Worm (Caenorhabditis elegans) whole organism, L1 larva: ENCODE data around the gene mff-1.

Experiments used
- C16A3.4 ChIP-seq: fragments of 150-350 bp; optimal IDR thresholded peaks from 2 replicates; lab custom pipeline; 2014; ENCODE audit warnings: missing biosample characterization, missing genetic modification characterization
- C34B4.2 ChIP-seq: sonication (generic microtip); optimal IDR thresholded peaks from 2 replicates; lab custom pipeline; 2017; ENCODE audit warnings: mild to moderate bottlenecking, missing genetic modification characterization, missing compliant biosample characterization
- Y116A8C.19 ChIP-seq: sonication (generic microtip); optimal IDR thresholded peaks from 2 replicates; lab custom pipeline; 2016; ENCODE audit warnings: missing compliant biosample characterization, missing genetic modification characterization, borderline replicate concordance
- aha-1 ChIP-seq: fragments of 150-350 bp; optimal IDR thresholded peaks from 2 replicates; lab custom pipeline; 2014; ENCODE audit warnings: missing biosample characterization, missing genetic modification characterization
- alr-1 ChIP-seq: fragments of 200-800 bp; sonication (Bioruptor generic); optimal IDR thresholded peaks from 2 replicates; lab custom pipeline; 2018; ENCODE audit warnings: borderline replicate concordance, mild to moderate bottlenecking, missing genetic modification characterization, missing compliant biosample characterization
- aly-2 ChIP-seq: fragments of 150-350 bp; optimal IDR thresholded peaks from 2 replicates; lab custom pipeline; 2014; ENCODE audit warnings: missing biosample characterization, missing genetic modification characterization
- ama-1 ChIP-seq: fragments of 150-350 bp; optimal IDR thresholded peaks from 2 replicates; lab custom pipeline; 2014
- blmp-1 ChIP-seq: fragments of 150-350 bp; optimal IDR thresholded peaks from 2 replicates; lab custom pipeline; 2014; ENCODE audit warnings: missing biosample characterization, missing genetic modification characterization
- ceh-82 ChIP-seq, 3 experiments: fragments of 150-350 bp in 1 of 3; sonication (generic microtip) in 2 of 3; optimal IDR thresholded peaks; 2 replicates each; lab custom pipeline; 2014 to 2017; ENCODE audit warnings: missing biosample characterization in 3 of 3, missing genetic modification characterization in 3 of 3
- ceh-88 ChIP-seq: fragments of 200-800 bp; sonication (Bioruptor generic); IDR thresholded peaks from 2 replicates; pipeline ENCODE4 v1.3.6; 2022; ENCODE audit warnings: missing genetic modification characterization, missing compliant biosample characterization
- ceh-90 ChIP-seq: sonication (generic microtip); optimal IDR thresholded peaks from 2 replicates; lab custom pipeline; 2016; ENCODE audit warnings: missing genetic modification characterization, missing compliant biosample characterization
- ces-1 ChIP-seq: fragments of 150-350 bp; optimal IDR thresholded peaks from 2 replicates; lab custom pipeline; 2014; ENCODE audit warnings: missing biosample characterization, missing genetic modification reagents, missing genetic modification characterization
- efl-1 ChIP-seq, 4 experiments: fragments of 150-350 bp; optimal IDR thresholded peaks in 3 of 4; peaks in 1 of 4; 1 replicate in 1 of 4; 2 replicates in 3 of 4; lab custom pipeline; 2014; ENCODE audit warnings: missing biosample characterization in 2 of 4, missing genetic modification characterization in 2 of 4, missing genetic modification reagents in 2 of 4
- efl-3 ChIP-seq: fragments of 200-800 bp; sonication (Bioruptor generic); optimal IDR thresholded peaks from 2 replicates; lab custom pipeline; 2018; ENCODE audit warnings: mild to moderate bottlenecking, missing genetic modification characterization, missing compliant biosample characterization
- egl-27 ChIP-seq, 2 experiments: fragments of 150-350 bp in 1 of 2; sonication (generic microtip); optimal IDR thresholded peaks; 3 replicates each; lab custom pipeline; 2017 to 2018; ENCODE audit warnings: missing biosample characterization in 2 of 2, missing genetic modification characterization in 2 of 2, missing genetic modification reagents in 2 of 2
- elt-3 ChIP-seq, 6 experiments: fragments of 150-350 bp in 1 of 6; sonication (generic microtip); optimal IDR thresholded peaks; 2 replicates each; lab custom pipeline; 2017 to 2018; ENCODE audit warnings: missing biosample characterization in 6 of 6, missing genetic modification characterization in 6 of 6, inconsistent platforms in 1 of 6
- fkh-10 ChIP-seq: sonication (generic microtip); optimal IDR thresholded peaks from 2 replicates; lab custom pipeline; 2017; ENCODE audit warnings: missing biosample characterization, missing genetic modification reagents, missing genetic modification characterization
- fkh-4 ChIP-seq: sonication (generic microtip); optimal IDR thresholded peaks from 2 replicates; lab custom pipeline; 2016; ENCODE audit warnings: missing compliant biosample characterization, missing genetic modification characterization, borderline replicate concordance
- fos-1 ChIP-seq: fragments of 150-350 bp; optimal IDR thresholded peaks from 2 replicates; lab custom pipeline; 2014; ENCODE audit warnings: missing biosample characterization, missing genetic modification characterization
- grh-1 ChIP-seq: fragments of 200-800 bp; sonication (Bioruptor generic); IDR thresholded peaks from 2 replicates; pipeline ENCODE4 v1.3.6; 2022; ENCODE audit warnings: missing genetic modification reagents, missing genetic modification characterization, missing compliant biosample characterization
- hlh-17 ChIP-seq: fragments of 200-800 bp; sonication (Bioruptor generic); optimal IDR thresholded peaks from 2 replicates; lab custom pipeline; 2018; ENCODE audit warnings: missing genetic modification characterization, mild to moderate bottlenecking, missing compliant biosample characterization, moderate library complexity, borderline replicate concordance
- isw-1 ChIP-seq: fragments of 200-800 bp; sonication (Bioruptor generic); IDR thresholded peaks from 2 replicates; pipeline ENCODE4 v1.3.6; 2022; ENCODE audit warnings: missing genetic modification characterization, missing compliant biosample characterization
- lin-13 ChIP-seq: fragments of 150-350 bp; optimal IDR thresholded peaks from 2 replicates; lab custom pipeline; 2014; ENCODE audit warnings: missing biosample characterization, missing genetic modification reagents, missing genetic modification characterization
- lin-14 ChIP-seq: fragments of 200-800 bp; sonication (Bioruptor generic); optimal IDR thresholded peaks from 2 replicates; lab custom pipeline; 2018; ENCODE audit warnings: mild to moderate bottlenecking, missing genetic modification characterization, moderate library complexity, missing compliant biosample characterization
- lin-15B ChIP-seq: fragments of 150-350 bp; sonication (generic microtip); optimal IDR thresholded peaks from 3 replicates; lab custom pipeline; 2014; ENCODE audit warnings: missing biosample characterization, missing genetic modification characterization
- lin-35 ChIP-seq, 2 experiments: fragments of 150-350 bp; optimal IDR thresholded peaks; 2 replicates each; lab custom pipeline; 2014; ENCODE audit warnings: missing biosample characterization in 2 of 2, missing genetic modification characterization in 2 of 2, missing genetic modification reagents in 2 of 2
- lir-3 ChIP-seq: sonication (generic microtip); optimal IDR thresholded peaks from 2 replicates; lab custom pipeline; 2016; ENCODE audit warnings: mild to moderate bottlenecking, missing genetic modification characterization, moderate library complexity, missing compliant biosample characterization; ENCODE audit not compliant: poor library complexity
- lsy-2 ChIP-seq, 2 experiments: fragments of 150-350 bp; optimal IDR thresholded peaks; 2 replicates each; lab custom pipeline; 2014; ENCODE audit warnings: missing biosample characterization in 2 of 2, missing genetic modification characterization in 2 of 2
- mab-9 ChIP-seq: fragments of 200-800 bp; sonication (Bioruptor generic); IDR thresholded peaks from 2 replicates; pipeline ENCODE4 v1.3.6; 2022; ENCODE audit warnings: missing genetic modification reagents, missing genetic modification characterization, missing compliant biosample characterization
- mdl-1 ChIP-seq, 2 experiments: fragments of 150-350 bp; optimal IDR thresholded peaks; 2 replicates each; lab custom pipeline; 2014 to 2017; ENCODE audit warnings: missing biosample characterization in 2 of 2, missing genetic modification characterization in 2 of 2, inconsistent platforms in 1 of 2
- mep-1 ChIP-seq: fragments of 150-350 bp; optimal IDR thresholded peaks from 2 replicates; lab custom pipeline; 2014; ENCODE audit warnings: missing biosample characterization, missing genetic modification characterization
- nhr-12 ChIP-seq: sonication (generic microtip); optimal IDR thresholded peaks from 2 replicates; lab custom pipeline; 2017; ENCODE audit warnings: missing biosample characterization, missing genetic modification characterization
- nhr-19 ChIP-seq: fragments of 200-800 bp; sonication (Bioruptor generic); conservative IDR thresholded peaks from 2 replicates; pipeline ENCODE4 v1.3.6; 2022; ENCODE audit warnings: missing genetic modification characterization, missing compliant biosample characterization
- nhr-20 ChIP-seq: sonication (generic microtip); optimal IDR thresholded peaks from 2 replicates; lab custom pipeline; 2016; ENCODE audit warnings: mild to moderate bottlenecking, missing genetic modification characterization, missing compliant biosample characterization
- nhr-28 ChIP-seq: fragments of 150-350 bp; optimal IDR thresholded peaks from 2 replicates; lab custom pipeline; 2014; ENCODE audit warnings: missing biosample characterization, missing genetic modification characterization
- nhr-47 ChIP-seq: sonication (generic microtip); optimal IDR thresholded peaks from 2 replicates; lab custom pipeline; 2016; ENCODE audit warnings: mild to moderate bottlenecking, missing genetic modification characterization, moderate library complexity, missing compliant biosample characterization
- nhr-76 ChIP-seq: sonication (generic microtip); optimal IDR thresholded peaks from 2 replicates; lab custom pipeline; 2017; ENCODE audit warnings: missing biosample characterization, missing genetic modification characterization
- nhr-77 ChIP-seq: fragments of 150-350 bp; optimal IDR thresholded peaks from 2 replicates; lab custom pipeline; 2014; ENCODE audit warnings: missing biosample characterization, missing genetic modification characterization
- nhr-85 ChIP-seq: sonication (generic microtip); peaks from one replicate; lab custom pipeline; 2016; ENCODE audit warnings: missing genetic modification characterization, inconsistent platforms, missing compliant biosample characterization
- nhr-90 ChIP-seq: sonication (generic microtip); optimal IDR thresholded peaks from 2 replicates; lab custom pipeline; 2016; ENCODE audit warnings: mild to moderate bottlenecking, missing genetic modification characterization, missing compliant biosample characterization; ENCODE audit not compliant: poor library complexity
- pag-3 ChIP-seq: sonication (generic microtip); optimal IDR thresholded peaks from 2 replicates; lab custom pipeline; 2017; ENCODE audit warnings: missing genetic modification characterization, mild to moderate bottlenecking, missing compliant biosample characterization, antibody characterized with exemption, borderline replicate concordance; ENCODE audit not compliant: insufficient read depth
- snpc-4 ChIP-seq: fragments of 150-350 bp; optimal IDR thresholded peaks from 2 replicates; lab custom pipeline; 2014; ENCODE audit warnings: missing biosample characterization, missing genetic modification characterization
- snu-23 ChIP-seq: sonication (generic microtip); optimal IDR thresholded peaks from 2 replicates; lab custom pipeline; 2016; ENCODE audit warnings: missing genetic modification characterization, missing compliant biosample characterization
- sox-4 ChIP-seq: sonication (generic microtip); optimal IDR thresholded peaks from 2 replicates; lab custom pipeline; 2016; ENCODE audit warnings: missing genetic modification characterization, missing compliant biosample characterization
- sptf-1 ChIP-seq: fragments of 150-350 bp; optimal IDR thresholded peaks from 2 replicates; lab custom pipeline; 2014; ENCODE audit warnings: missing biosample characterization, missing genetic modification characterization
- tlp-1 ChIP-seq: fragments of 150-350 bp; optimal IDR thresholded peaks from 2 replicates; lab custom pipeline; 2014; ENCODE audit warnings: missing biosample characterization, missing genetic modification characterization
- unc-86 ChIP-seq: sonication (generic microtip); optimal IDR thresholded peaks from 2 replicates; lab custom pipeline; 2016; ENCODE audit warnings: missing genetic modification characterization, missing compliant biosample characterization
- unc-98 ChIP-seq: fragments of 200-800 bp; sonication (Bioruptor generic); IDR thresholded peaks from 2 replicates; pipeline ENCODE4 v1.3.6; 2022; ENCODE audit warnings: missing genetic modification characterization, missing compliant biosample characterization
- vab-15 ChIP-seq: sonication (generic microtip); optimal IDR thresholded peaks from 2 replicates; lab custom pipeline; 2017; ENCODE audit warnings: missing genotype, mild to moderate bottlenecking, missing genetic modification characterization, missing compliant biosample characterization
- xbp-1 ChIP-seq: sonication (generic microtip); optimal IDR thresholded peaks from 2 replicates; lab custom pipeline; 2016; ENCODE audit warnings: missing genetic modification characterization, missing compliant biosample characterization
- zag-1 ChIP-seq: fragments of 150-350 bp; optimal IDR thresholded peaks from 2 replicates; lab custom pipeline; 2014; ENCODE audit warnings: missing biosample characterization, missing genetic modification characterization
- zip-4 ChIP-seq: fragments of 200-800 bp; sonication (Bioruptor generic); optimal IDR thresholded peaks from 2 replicates; lab custom pipeline; 2018; ENCODE audit warnings: mild to moderate bottlenecking, missing genetic modification characterization, moderate library complexity, missing compliant biosample characterization
- ztf-4 ChIP-seq: fragments of 150-350 bp; optimal IDR thresholded peaks from 2 replicates; lab custom pipeline; 2014; ENCODE audit warnings: missing biosample characterization, missing genetic modification characterization

mff-1 gene

ce11 chrX:13009645-13010044, 22.6 kb upstream of the mff-1 start:
- TF ChIP-seq nhr-28 (no peak), ceh-90 (tag; lab: Kevin White, UChicago) (no peak), mep-1 (tag; lab: Kevin White, UChicago) (peak; percentile 70), hlh-17 (GFP tag; lab: Kevin White, UChicago) (no peak), sox-4 (tag; lab: Kevin White, UChicago) (no peak), ztf-4 (tag; lab: Kevin White, UChicago) (no peak), mab-9 (GFP tag; lab: Robert Waterston, UW) (no peak), nhr-19 (GFP tag; lab: Robert Waterston, UW) (peak; percentile 16; the same call in 1 of the 2 replicates), xbp-1 (tag; lab: Kevin White, UChicago) (no peak), blmp-1 (tag; lab: Kevin White, UChicago) (peak; percentile 98), nhr-76 (no peak), nhr-47 (tag; lab: Kevin White, UChicago) (no peak), zag-1 (tag; lab: Kevin White, UChicago) (no peak), ceh-88 (GFP tag; lab: Robert Waterston, UW) (no peak), isw-1 (no peak), snu-23 (peak; percentile 51), nhr-85 (tag; lab: Kevin White, UChicago) (peak; percentile 91), nhr-77 (no peak), mdl-1 (tag; optimal IDR thresholded peaks at IDR 0.05; lab: Kevin White, UChicago) (peak in 1 of 2 experiments; percentile 19), unc-98 (GFP tag; lab: Robert Waterston, UW) (no peak), lsy-2 (tag; optimal IDR thresholded peaks at IDR 0.05; lab: Kevin White, UChicago) (peak in 1 of 2 experiments; percentile 44), unc-86 (tag; lab: Kevin White, UChicago) (no peak), aha-1 (tag; lab: Kevin White, UChicago) (no peak), pag-3 (tag; lab: Kevin White, UChicago) (no peak), grh-1 (peak; percentile 79), nhr-20 (peak; percentile 64), tlp-1 (tag; lab: Kevin White, UChicago) (no peak), fkh-10 (GFP tag; lab: Kevin White, UChicago) (no peak), egl-27 (tag; optimal IDR thresholded peaks at IDR 0.05; lab: Kevin White, UChicago) (no peak), efl-1 (optimal IDR thresholded peaks at IDR 0.05; lab: Kevin White, UChicago) (no peak), efl-1 (GFP tag; optimal IDR thresholded peaks at IDR 0.05 in 1 of 2; lab: Kevin White, UChicago) (peak in 1 of 2 experiments; percentile 82), lin-14 (GFP tag; lab: Kevin White, UChicago) (peak; percentile 78), aly-2 (tag; lab: Kevin White, UChicago) (no peak), lin-13 (no peak), vab-15 (tag; lab: Kevin White, UChicago) (no peak), snpc-4 (tag; lab: Kevin White, UChicago) (no peak), elt-3 (tag; optimal IDR thresholded peaks at IDR 0.05; lab: Kevin White, UChicago) (peak in 4 of 6 experiments; percentile 22 to 50 (median 40)), nhr-12 (tag; lab: Kevin White, UChicago) (no peak), alr-1 (tag; lab: Kevin White, UChicago) (no peak), fkh-4 (tag; lab: Kevin White, UChicago) (no peak), fos-1 (tag; lab: Kevin White, UChicago) (no peak), lin-15B (no peak), C34B4.2 (tag; lab: Kevin White, UChicago) (no peak), lir-3 (no peak), C16A3.4 (tag; lab: Kevin White, UChicago) (peak; percentile 3), sptf-1 (tag; lab: Kevin White, UChicago) (no peak), zip-4 (GFP tag; lab: Kevin White, UChicago) (no peak), efl-3 (GFP tag; lab: Kevin White, UChicago) (no peak), ceh-82 (tag; optimal IDR thresholded peaks at IDR 0.05; lab: Kevin White, UChicago) (no peak), Y116A8C.19 (no peak), ces-1 (GFP tag; lab: Kevin White, UChicago) (no peak), ama-1 (lab: Kevin White, UChicago) (no peak), nhr-90 (tag; lab: Kevin White, UChicago) (peak; percentile 51), lin-35 (GFP tag; optimal IDR thresholded peaks at IDR 0.05; lab: Kevin White, UChicago) (peak in 1 of 2 experiments; percentile 29)
